Fruit fly (Drosophila melanogaster): ENCODE measurements around the gene Afti.
A peak's percentile ranks its signal among the peaks of the same experiment; 100 is the strongest.

Afti gene

DNA sequence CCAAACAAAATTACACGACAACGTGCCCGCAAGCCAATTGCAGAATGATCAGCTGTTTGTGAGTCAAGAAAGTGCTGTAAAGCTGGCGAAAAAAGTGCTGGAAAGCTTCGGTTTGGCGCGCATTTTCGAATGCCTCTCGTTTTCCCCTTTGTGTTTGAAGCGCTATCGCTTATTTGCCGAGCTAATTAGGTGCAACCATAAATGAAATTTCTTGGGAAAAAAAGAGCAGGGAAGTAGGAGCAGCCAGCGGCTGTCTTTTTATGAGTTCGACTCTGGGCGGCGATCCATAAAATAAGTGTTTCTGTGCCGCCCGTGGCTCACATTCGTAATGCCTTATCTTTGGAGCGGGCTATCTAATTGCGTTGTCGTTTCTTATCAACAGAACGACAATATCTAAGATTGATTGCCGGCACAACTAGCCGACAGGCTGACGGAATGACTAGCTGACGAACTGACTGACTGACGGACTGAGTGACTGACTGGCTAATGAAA is 35.3 kb upstream of the Afti start, which contains the start of gene Dnaaf5 (continued):
- peak; percentile 58 for TF ChIP-seq lov (optimal IDR thresholded peaks at IDR 0.05)
- TF ChIP-seq lov (GFP tag; IDR thresholded peaks at IDR 0.05) = no peak
- TF ChIP-seq exex (tag; optimal IDR thresholded peaks at IDR 0.05) = peak; percentile 86
- TF ChIP-seq Sox102F (GFP tag; optimal IDR thresholded peaks at IDR 0.05) = no peak
- TF ChIP-seq kah (GFP tag; optimal IDR thresholded peaks at IDR 0.05) = no peak
- no peak for TF ChIP-seq run (tag; optimal IDR thresholded peaks at IDR 0.05)
- TF ChIP-seq gro (GFP tag; optimal IDR thresholded peaks at IDR 0.05) = peak; percentile 59
- peak; percentile 17 for TF ChIP-seq CG3995 (GFP tag; optimal IDR thresholded peaks at IDR 0.05)
- TF ChIP-seq CG17328 (GFP tag; IDR thresholded peaks at IDR 0.05) = peak; percentile 18; the same call in 1 of the 2 replicates
- TF ChIP-seq Med (GFP tag) = peak; percentile 83
- TF ChIP-seq Ravus (GFP tag; IDR thresholded peaks at IDR 0.05) = no peak
- no peak for TF ChIP-seq eve (GFP tag; optimal IDR thresholded peaks at IDR 0.05)
- TF ChIP-seq unpg (GFP tag; optimal IDR thresholded peaks at IDR 0.05) = peak; percentile 17
- no peak for TF ChIP-seq vfl (GFP tag; optimal IDR thresholded peaks at IDR 0.05)
- no peak for TF ChIP-seq CG6254 (GFP tag; optimal IDR thresholded peaks at IDR 0.05)
- peak; percentile 20 for TF ChIP-seq CG13894 (tag; optimal IDR thresholded peaks at IDR 0.05)
- TF ChIP-seq Adf1 (GFP tag; IDR thresholded peaks at IDR 0.05) = no peak
- TF ChIP-seq Rfx (GFP tag; IDR thresholded peaks at IDR 0.05) = 0 out of 2 replicates have a peak, but pooled peaks have one; percentile 30
- TF ChIP-seq CG8765 (GFP tag; IDR thresholded peaks at IDR 0.05) = no peak
- TF ChIP-seq sd (tag; optimal IDR thresholded peaks at IDR 0.05) = peak; percentile 14
- no peak for TF ChIP-seq CG32772 (GFP tag; IDR thresholded peaks at IDR 0.05)
- no peak for TF ChIP-seq CoRest (tag; optimal IDR thresholded peaks at IDR 0.05)
- TF ChIP-seq CrebB (tag; optimal IDR thresholded peaks at IDR 0.05) = peak; percentile 5
- peak; percentile 62; the same call in 2 of the 3 replicates for TF ChIP-seq ci (GFP tag; IDR thresholded peaks at IDR 0.05)
- no peak for TF ChIP-seq hb (GFP tag; IDR thresholded peaks at IDR 0.05; ENCODE audit: partially characterized antibody)
- peak; percentile 83 for TF ChIP-seq Dp (GFP tag; optimal IDR thresholded peaks at IDR 0.05)
- TF ChIP-seq Hmr (GFP tag; optimal IDR thresholded peaks at IDR 0.05) = peak; percentile 7
- TF ChIP-seq pros (GFP tag; optimal IDR thresholded peaks at IDR 0.05) = peak; percentile 48
- TF ChIP-seq CG4617 (GFP tag; optimal IDR thresholded peaks at IDR 0.05; ENCODE audit: borderline replicate concordance) = no peak
- TF ChIP-seq CG11085 (GFP tag; IDR thresholded peaks at IDR 0.05) = no peak
- no peak for TF ChIP-seq CG7987 (GFP tag; optimal IDR thresholded peaks at IDR 0.05)
- TF ChIP-seq Hsf (GFP tag; optimal IDR thresholded peaks at IDR 0.05) = no peak
- no peak for TF ChIP-seq CG2889 (GFP tag; IDR thresholded peaks at IDR 0.05)
- peak; percentile 98 for TF ChIP-seq grn (GFP tag; optimal IDR thresholded peaks at IDR 0.05)
- TF ChIP-seq sob (GFP tag; IDR thresholded peaks at IDR 0.05) = peak; percentile 31; the same call in 1 of the 2 replicates
- no peak for TF ChIP-seq CG8944 (GFP tag; optimal IDR thresholded peaks at IDR 0.05)
- TF ChIP-seq CG16813 (GFP tag; IDR thresholded peaks at IDR 0.05; ENCODE audit: partially characterized antibody) = no peak
- peak; percentile 34 for TF ChIP-seq sqz (GFP tag; optimal IDR thresholded peaks at IDR 0.05)
- TF ChIP-seq slbo (GFP tag; IDR thresholded peaks at IDR 0.05) = peak; percentile 50
- no peak for TF ChIP-seq CG12155 (GFP tag; optimal IDR thresholded peaks at IDR 0.05)
- TF ChIP-seq Deaf1 (tag; optimal IDR thresholded peaks at IDR 0.05) = peak; percentile 32
- no peak; the same call in 2 of the 3 replicates for TF ChIP-seq B-H1 (GFP tag; IDR thresholded peaks at IDR 0.05)
- no peak for TF ChIP-seq scrt (GFP tag; optimal IDR thresholded peaks at IDR 0.05)
- TF ChIP-seq dm (GFP tag; optimal IDR thresholded peaks at IDR 0.05) = peak; percentile 13
- no peak for TF ChIP-seq CG16863 (GFP tag; optimal IDR thresholded peaks at IDR 0.05)
- TF ChIP-seq mirr (GFP tag; optimal IDR thresholded peaks at IDR 0.05) = peak; percentile 80
- peak; percentile 21 for TF ChIP-seq CG3281 (GFP tag; optimal IDR thresholded peaks at IDR 0.05)
- TF ChIP-seq cwo (GFP tag; optimal IDR thresholded peaks at IDR 0.05) = peak; percentile 50
- no peak for TF ChIP-seq CG4707 (GFP tag; optimal IDR thresholded peaks at IDR 0.05)
- TF ChIP-seq CG18599 (GFP tag; optimal IDR thresholded peaks at IDR 0.05) = peak; percentile 51
- no peak for TF ChIP-seq BtbVII (GFP tag; optimal IDR thresholded peaks at IDR 0.05)

All from whole organism, embryonic.